Worm (Caenorhabditis elegans) whole organism, L2 larva: ENCODE results near the gene F48G7.12.
A peak's percentile ranks its signal among the peaks of the same experiment; 100 is the strongest.

Experiments
- C34F6.9 ChIP-seq: fragments of 150-350 bp; optimal IDR thresholded peaks from 2 replicates; lab custom pipeline; 2014; ENCODE audit warnings: missing biosample characterization, missing genetic modification characterization
- F13H6.1 ChIP-seq: sonication (generic microtip); optimal IDR thresholded peaks from 2 replicates; lab custom pipeline; 2016; ENCODE audit warnings: missing genetic modification characterization, missing compliant biosample characterization
- Y55F3AM.14 ChIP-seq: fragments of 200-800 bp; sonication (Bioruptor generic); optimal IDR thresholded peaks from 2 replicates; lab custom pipeline; 2018; ENCODE audit warnings: mild to moderate bottlenecking, missing genetic modification characterization, missing compliant biosample characterization
- aly-2 ChIP-seq: fragments of 150-350 bp; optimal IDR thresholded peaks from 2 replicates; lab custom pipeline; 2014; ENCODE audit warnings: missing biosample characterization, missing genetic modification characterization
- ama-1 ChIP-seq: fragments of 150-350 bp; optimal IDR thresholded peaks from 2 replicates; lab custom pipeline; 2018; ENCODE audit warnings: inconsistent platforms
- ceh-82 ChIP-seq: fragments of 150-350 bp; optimal IDR thresholded peaks from 2 replicates; lab custom pipeline; 2014; ENCODE audit warnings: missing biosample characterization, missing genetic modification characterization
- crh-2 ChIP-seq: sonication (generic microtip); optimal IDR thresholded peaks from 2 replicates; lab custom pipeline; 2017; ENCODE audit warnings: missing biosample characterization, missing genetic modification characterization
- dmd-4 ChIP-seq: sonication (generic microtip); optimal IDR thresholded peaks from 2 replicates; lab custom pipeline; 2017; ENCODE audit warnings: missing biosample characterization, missing genetic modification characterization
- egl-27 ChIP-seq: sonication (generic microtip); optimal IDR thresholded peaks from 3 replicates; lab custom pipeline; 2017; ENCODE audit warnings: missing biosample characterization, missing genetic modification reagents, missing genetic modification characterization
- fos-1 ChIP-seq: fragments of 150-350 bp; optimal IDR thresholded peaks from 2 replicates; lab custom pipeline; 2014; ENCODE audit warnings: missing biosample characterization, missing genetic modification characterization
- gmeb-1 ChIP-seq: fragments of 150-350 bp; optimal IDR thresholded peaks from 2 replicates; lab custom pipeline; 2014; ENCODE audit warnings: missing biosample characterization, missing genetic modification characterization
- lin-13 ChIP-seq: fragments of 150-350 bp; optimal IDR thresholded peaks from 2 replicates; lab custom pipeline; 2014; ENCODE audit warnings: missing biosample characterization, missing genetic modification reagents, missing genetic modification characterization
- mab-5 ChIP-seq: fragments of 150-350 bp; optimal IDR thresholded peaks from 2 replicates; lab custom pipeline; 2014; ENCODE audit warnings: missing biosample characterization, missing genetic modification characterization
- mbf-1 ChIP-seq: sonication (generic microtip); optimal IDR thresholded peaks from 2 replicates; lab custom pipeline; 2017; ENCODE audit warnings: missing biosample characterization, missing genetic modification characterization
- nhr-10 ChIP-seq: sonication (generic microtip); optimal IDR thresholded peaks from 2 replicates; lab custom pipeline; 2017; ENCODE audit warnings: missing biosample characterization, missing genetic modification characterization
- nhr-11 ChIP-seq: fragments of 150-350 bp; optimal IDR thresholded peaks from 2 replicates; lab custom pipeline; 2014; ENCODE audit warnings: missing biosample characterization, missing genetic modification characterization
- nhr-12 ChIP-seq: fragments of 150-350 bp; optimal IDR thresholded peaks from 2 replicates; lab custom pipeline; 2014; ENCODE audit warnings: missing biosample characterization, missing genetic modification characterization
- nhr-129 ChIP-seq: fragments of 150-350 bp; optimal IDR thresholded peaks from 2 replicates; lab custom pipeline; 2014; ENCODE audit warnings: missing biosample characterization, missing genetic modification characterization
- nhr-21 ChIP-seq: fragments of 150-350 bp; optimal IDR thresholded peaks from 2 replicates; lab custom pipeline; 2014; ENCODE audit warnings: missing biosample characterization, missing genetic modification characterization
- nhr-237 ChIP-seq: fragments of 150-350 bp; optimal IDR thresholded peaks from 2 replicates; lab custom pipeline; 2014; ENCODE audit warnings: missing biosample characterization, missing genetic modification characterization
- nhr-25 ChIP-seq: fragments of 150-350 bp; sonication (generic microtip); optimal IDR thresholded peaks from 3 replicates; lab custom pipeline; 2014; ENCODE audit warnings: missing biosample characterization, missing genetic modification characterization
- nhr-6 ChIP-seq: fragments of 150-350 bp; optimal IDR thresholded peaks from 2 replicates; lab custom pipeline; 2014; ENCODE audit warnings: missing biosample characterization, missing genetic modification characterization
- nhr-77 ChIP-seq: fragments of 150-350 bp; optimal IDR thresholded peaks from 2 replicates; lab custom pipeline; 2014; ENCODE audit warnings: missing biosample characterization, missing genetic modification characterization
- peb-1 ChIP-seq: fragments of 150-350 bp; optimal IDR thresholded peaks from 2 replicates; lab custom pipeline; 2014; ENCODE audit warnings: missing biosample characterization, missing genetic modification characterization
- skn-1 ChIP-seq: sonication (generic microtip); optimal IDR thresholded peaks from 2 replicates; lab custom pipeline; 2017; ENCODE audit warnings: missing biosample characterization, missing genetic modification characterization
- sma-3 ChIP-seq: sonication (generic microtip); optimal IDR thresholded peaks from 2 replicates; lab custom pipeline; 2016; ENCODE audit warnings: missing genetic modification reagents, missing genetic modification characterization, missing compliant biosample characterization
- sma-9 ChIP-seq, 2 experiments: fragments of 150-350 bp in 1 of 2; sonication (generic microtip) in 1 of 2; optimal IDR thresholded peaks; 2 replicates each; lab custom pipeline; 2014 to 2016; ENCODE audit warnings: missing genetic modification characterization in 2 of 2, mild to moderate bottlenecking in 1 of 2, missing biosample characterization in 1 of 2, missing compliant biosample characterization in 1 of 2, missing genetic modification reagents in 1 of 2, moderate library complexity in 1 of 2
- snpc-4 ChIP-seq: fragments of 150-350 bp; optimal IDR thresholded peaks from 2 replicates; lab custom pipeline; 2014; ENCODE audit warnings: missing biosample characterization, missing genetic modification characterization
- unc-55 ChIP-seq: fragments of 150-350 bp; sonication (generic microtip); optimal IDR thresholded peaks from 3 replicates; lab custom pipeline; 2014; ENCODE audit warnings: missing biosample characterization, missing genetic modification reagents, missing genetic modification characterization
- unc-62 ChIP-seq: fragments of 150-350 bp; optimal IDR thresholded peaks from 2 replicates; lab custom pipeline; 2014; ENCODE audit warnings: missing biosample characterization, missing genetic modification reagents, missing genetic modification characterization
- ztf-1 ChIP-seq: fragments of 200-800 bp; sonication (Bioruptor generic); conservative IDR thresholded peaks from 2 replicates; pipeline ENCODE4 v1.3.6; 2022; ENCODE audit warnings: missing genetic modification characterization, missing compliant biosample characterization
- ztf-11 ChIP-seq: sonication (generic microtip); optimal IDR thresholded peaks from 2 replicates; lab custom pipeline; 2017; ENCODE audit warnings: missing biosample characterization, missing genetic modification characterization

The F48G7.12 gene

DNA sequence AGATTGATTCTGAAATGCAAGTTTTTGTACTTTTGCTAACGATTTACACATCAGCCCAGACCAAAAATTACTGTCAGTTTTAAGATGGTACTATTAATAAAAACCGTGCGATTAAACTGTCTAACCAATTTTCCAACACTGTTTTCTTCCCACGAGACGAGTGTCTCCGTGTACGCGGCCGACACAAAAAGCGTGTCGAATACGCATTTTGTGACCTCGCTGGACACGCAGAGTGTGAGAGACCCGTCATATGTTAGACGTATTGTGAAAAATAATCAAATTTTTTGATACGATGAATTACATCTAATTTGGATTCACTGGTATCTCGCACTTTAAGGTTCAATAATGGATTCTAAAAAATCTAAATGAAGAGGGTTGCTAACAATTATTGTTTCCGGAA, 10.4 kb downstream of the F48G7.12 start:
- TF ChIP-seq nhr-25 (tag; lab: Kevin White, UChicago) (peak; percentile 25), sma-9 (GFP tag; optimal IDR thresholded peaks at IDR 0.05; lab: Kevin White, UChicago) (peak; percentile 9), sma-9 (tag; optimal IDR thresholded peaks at IDR 0.05; lab: Kevin White, UChicago) (no peak), ztf-1 (GFP tag; lab: Robert Waterston, UW) (no peak), crh-2 (peak; percentile 47), F13H6.1 (tag; lab: Kevin White, UChicago) (no peak), dmd-4 (no peak), nhr-12 (no peak), mbf-1 (tag; lab: Kevin White, UChicago) (no peak), C34F6.9 (tag; lab: Kevin White, UChicago) (peak; percentile 4), lin-13 (GFP tag; lab: Kevin White, UChicago) (no peak), aly-2 (no peak), unc-55 (GFP tag; lab: Kevin White, UChicago) (no peak), egl-27 (tag; lab: Kevin White, UChicago) (no peak), fos-1 (tag; lab: Kevin White, UChicago) (peak; percentile 44), gmeb-1 (peak; percentile 31), sma-3 (GFP tag; lab: Kevin White, UChicago) (no peak), mab-5 (tag; lab: Kevin White, UChicago) (no peak), snpc-4 (tag; lab: Kevin White, UChicago) (peak; percentile 74), nhr-129 (tag; lab: Kevin White, UChicago) (peak; percentile 21)
- TF ChIP-seq, all 48 proteins: peak for 8

DNA sequence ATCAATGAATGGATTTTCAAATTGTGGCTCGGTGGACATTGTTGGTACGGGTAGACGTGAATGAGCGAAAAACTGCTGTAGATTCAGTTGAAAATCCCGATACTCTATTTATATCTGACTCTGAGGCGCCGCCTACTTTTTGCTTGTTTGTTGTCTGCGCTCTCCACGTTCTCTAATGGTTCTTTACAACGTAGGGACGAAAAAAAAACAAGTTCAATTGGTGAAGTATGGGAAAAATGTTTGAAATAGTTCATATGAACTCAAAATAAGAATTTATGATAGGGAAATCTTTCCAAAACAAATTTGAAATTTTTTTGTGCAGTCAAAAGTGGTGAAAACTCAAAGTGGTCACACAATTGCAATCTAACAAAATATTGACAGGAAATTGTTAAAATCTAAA, 11.2 kb downstream of the F48G7.12 start, which contains the start of gene F48G7.10:
Gene F48G7.10, minus strand, starts transcription at position 101 of the 400 bp plus-strand sequence.
- no peak for TF ChIP-seq lin-13 (GFP tag; lab: Kevin White, UChicago)
- TF ChIP-seq unc-55 (GFP tag; lab: Kevin White, UChicago): no peak
- TF ChIP-seq ztf-11 (tag; lab: Kevin White, UChicago): no peak
- TF ChIP-seq sma-9 (GFP tag; optimal IDR thresholded peaks at IDR 0.05; lab: Kevin White, UChicago): no peak
- TF ChIP-seq sma-9 (tag; optimal IDR thresholded peaks at IDR 0.05; lab: Kevin White, UChicago): no peak
- TF ChIP-seq Y55F3AM.14 (GFP tag; lab: Kevin White, UChicago): no peak
- no peak for TF ChIP-seq ceh-82 (tag; lab: Kevin White, UChicago)
- TF ChIP-seq skn-1 (tag; lab: Kevin White, UChicago): no peak
- no peak for TF ChIP-seq peb-1 (tag; lab: Kevin White, UChicago)
- no peak for TF ChIP-seq nhr-6
- no peak for TF ChIP-seq ama-1 (lab: Kevin White, UChicago)
- no peak for TF ChIP-seq aly-2
- TF ChIP-seq snpc-4 (tag; lab: Kevin White, UChicago): no peak
- no peak for TF ChIP-seq C34F6.9 (tag; lab: Kevin White, UChicago)
- no peak for TF ChIP-seq dmd-4
- TF ChIP-seq nhr-77 (tag; lab: Kevin White, UChicago): no peak
- no peak for TF ChIP-seq ztf-1 (GFP tag; lab: Robert Waterston, UW)
- no peak for TF ChIP-seq nhr-10 (tag; lab: Kevin White, UChicago)
- TF ChIP-seq, all 48 proteins: peak for 0

DNA sequence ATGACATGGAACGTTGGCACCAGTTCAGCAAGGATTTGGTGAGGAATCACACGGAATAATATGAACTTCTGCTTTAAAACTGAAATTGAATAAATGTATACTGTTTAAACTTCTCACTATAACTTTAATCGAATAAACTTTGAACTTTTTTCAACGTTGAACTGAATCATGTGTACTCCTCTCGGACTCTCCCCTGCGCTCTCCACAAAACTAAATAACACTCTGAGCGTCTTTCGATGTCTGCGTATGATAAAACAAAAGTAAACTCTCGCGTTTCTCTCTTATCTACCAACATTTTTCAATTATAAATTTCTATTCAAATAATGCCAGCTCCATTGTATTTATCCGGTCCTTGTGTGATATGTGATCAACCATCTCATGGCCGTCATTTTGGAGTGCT, 14.2 kb downstream of the F48G7.12 start:
- TF ChIP-seq nhr-129 (tag; lab: Kevin White, UChicago) (peak; percentile 15), unc-55 (GFP tag; lab: Kevin White, UChicago) (peak; percentile 48), sma-9 (GFP tag; optimal IDR thresholded peaks at IDR 0.05; lab: Kevin White, UChicago) (peak; percentile 24), sma-9 (tag; optimal IDR thresholded peaks at IDR 0.05; lab: Kevin White, UChicago) (no peak), nhr-6 (no peak), C34F6.9 (tag; lab: Kevin White, UChicago) (peak; percentile 13), nhr-25 (tag; lab: Kevin White, UChicago) (no peak)

DNA sequence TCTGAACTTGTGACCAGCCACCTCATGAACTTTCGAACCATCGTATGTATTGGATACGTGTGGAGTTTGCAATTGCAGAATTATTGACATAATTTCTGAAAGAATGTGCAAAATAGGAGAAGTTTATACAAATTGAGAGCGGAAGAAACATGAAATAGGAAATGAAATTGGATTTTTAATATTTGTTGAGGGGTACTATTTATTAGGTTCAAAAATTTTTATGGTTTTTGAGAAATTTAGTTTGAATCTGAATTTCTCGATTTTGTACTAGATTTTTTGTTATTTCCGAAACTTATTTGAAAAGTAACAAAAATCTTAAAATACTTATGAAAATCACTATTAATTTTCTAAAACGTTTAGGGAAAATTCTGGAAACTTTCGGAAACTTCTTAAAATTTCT, 17.5 kb downstream of the F48G7.12 start, which contains the start of gene F48G7.9:
Gene F48G7.9, minus strand, starts transcription at position 101 of the 400 bp plus-strand sequence.
- TF ChIP-seq aly-2 (no peak), Y55F3AM.14 (GFP tag; lab: Kevin White, UChicago) (no peak), nhr-11 (tag; lab: Kevin White, UChicago) (no peak), lin-13 (GFP tag; lab: Kevin White, UChicago) (no peak), nhr-21 (tag; lab: Kevin White, UChicago) (no peak), ztf-1 (GFP tag; lab: Robert Waterston, UW) (no peak), peb-1 (tag; lab: Kevin White, UChicago) (no peak), unc-55 (GFP tag; lab: Kevin White, UChicago) (no peak), F13H6.1 (tag; lab: Kevin White, UChicago) (no peak), nhr-6 (no peak), nhr-237 (no peak), sma-3 (GFP tag; lab: Kevin White, UChicago) (no peak), sma-9 (GFP tag; optimal IDR thresholded peaks at IDR 0.05; lab: Kevin White, UChicago) (no peak), sma-9 (tag; optimal IDR thresholded peaks at IDR 0.05; lab: Kevin White, UChicago) (no peak), unc-62 (GFP tag; lab: Kevin White, UChicago) (no peak)
